Worm (Caenorhabditis elegans): ENCODE results near the gene grl-1.

- no peak for TF ChIP-seq nhr-76 (tag; optimal IDR thresholded peaks at IDR 0.05)
- no peak for TF ChIP-seq ZK546.5 (tag; optimal IDR thresholded peaks at IDR 0.05)
- no peak for TF ChIP-seq unc-62 (GFP tag; optimal IDR thresholded peaks at IDR 0.05)
- no peak for TF ChIP-seq tbx-2 (tag; optimal IDR thresholded peaks at IDR 0.05)
- TF ChIP-seq skn-1 (tag; optimal IDR thresholded peaks at IDR 0.05), result no peak
- no peak for TF ChIP-seq zag-1 (tag; optimal IDR thresholded peaks at IDR 0.05)
- TF ChIP-seq lin-15B (tag; optimal IDR thresholded peaks at IDR 0.05), result no peak
- no peak for TF ChIP-seq fos-1 (tag; optimal IDR thresholded peaks at IDR 0.05)
- no peak for TF ChIP-seq nhr-237 (tag; optimal IDR thresholded peaks at IDR 0.05)
- TF ChIP-seq egl-5 (tag; optimal IDR thresholded peaks at IDR 0.05), result no peak
- no peak for TF ChIP-seq nhr-25 (tag; optimal IDR thresholded peaks at IDR 0.05)
- no peak for TF ChIP-seq sea-2 (GFP tag; optimal IDR thresholded peaks at IDR 0.05)
- TF ChIP-seq ztf-11 (tag; optimal IDR thresholded peaks at IDR 0.05), result no peak
- no peak for TF ChIP-seq pha-4 (tag; optimal IDR thresholded peaks at IDR 0.05)
Observed at ce11 chrV:5571691-5572090, 38.0 kb upstream of the grl-1 start.

All from whole organism, L3 larva.